Worm (Caenorhabditis elegans) whole organism, mixed stage, embryonic: ENCODE data around the gene B0393.4.

Experiments used
- blmp-1 ChIP-seq: fragments of 150-350 bp; optimal IDR thresholded peaks from 2 replicates; lab custom pipeline; 2014; ENCODE audit warnings: missing biosample characterization, missing genetic modification characterization
- ceh-43 ChIP-seq: fragments of 200-800 bp; sonication (Bioruptor generic); optimal IDR thresholded peaks from 2 replicates; lab custom pipeline; 2018; ENCODE audit warnings: mild to moderate bottlenecking, missing genetic modification characterization, moderate library complexity, missing compliant biosample characterization
- elt-3 ChIP-seq: fragments of 150-350 bp; optimal IDR thresholded peaks from 2 replicates; lab custom pipeline; 2014; ENCODE audit warnings: missing biosample characterization, missing genetic modification characterization
- flh-1 ChIP-seq: fragments of 200-800 bp; sonication (Bioruptor generic); optimal IDR thresholded peaks from 2 replicates; lab custom pipeline; 2018; ENCODE audit warnings: mild to moderate bottlenecking, missing genetic modification characterization, moderate library complexity, missing compliant biosample characterization
- lsy-2 ChIP-seq: fragments of 150-350 bp; optimal IDR thresholded peaks from 2 replicates; lab custom pipeline; 2014; ENCODE audit warnings: missing biosample characterization, missing genetic modification characterization
- nhr-12 ChIP-seq: fragments of 150-350 bp; optimal IDR thresholded peaks from 2 replicates; lab custom pipeline; 2014; ENCODE audit warnings: missing biosample characterization, missing genetic modification characterization
- nhr-2 ChIP-seq: fragments of 150-350 bp; optimal IDR thresholded peaks from 2 replicates; lab custom pipeline; 2014; ENCODE audit warnings: missing biosample characterization, missing genetic modification characterization
- nhr-76 ChIP-seq: sonication (generic microtip); optimal IDR thresholded peaks from 2 replicates; lab custom pipeline; 2017; ENCODE audit warnings: missing biosample characterization, missing genetic modification characterization
- pha-4 ChIP-seq: fragments of 150-350 bp; optimal IDR thresholded peaks from 2 replicates; lab custom pipeline; 2018; ENCODE audit warnings: missing biosample characterization, missing genetic modification reagents, missing genetic modification characterization
- snpc-4 ChIP-seq: fragments of 150-350 bp; optimal IDR thresholded peaks from 2 replicates; lab custom pipeline; 2014; ENCODE audit warnings: missing biosample characterization, missing genetic modification characterization
- unc-39 ChIP-seq: fragments of 150-350 bp; optimal IDR thresholded peaks from 2 replicates; lab custom pipeline; 2014; ENCODE audit warnings: missing biosample characterization, missing genetic modification characterization
- unc-62 ChIP-seq: fragments of 150-350 bp; optimal IDR thresholded peaks from 2 replicates; lab custom pipeline; 2014; ENCODE audit warnings: missing biosample characterization, missing genetic modification reagents, missing genetic modification characterization
- ztf-11 ChIP-seq: fragments of 150-350 bp; optimal IDR thresholded peaks from 2 replicates; lab custom pipeline; 2014; ENCODE audit warnings: missing biosample characterization, missing genetic modification characterization

DNA sequence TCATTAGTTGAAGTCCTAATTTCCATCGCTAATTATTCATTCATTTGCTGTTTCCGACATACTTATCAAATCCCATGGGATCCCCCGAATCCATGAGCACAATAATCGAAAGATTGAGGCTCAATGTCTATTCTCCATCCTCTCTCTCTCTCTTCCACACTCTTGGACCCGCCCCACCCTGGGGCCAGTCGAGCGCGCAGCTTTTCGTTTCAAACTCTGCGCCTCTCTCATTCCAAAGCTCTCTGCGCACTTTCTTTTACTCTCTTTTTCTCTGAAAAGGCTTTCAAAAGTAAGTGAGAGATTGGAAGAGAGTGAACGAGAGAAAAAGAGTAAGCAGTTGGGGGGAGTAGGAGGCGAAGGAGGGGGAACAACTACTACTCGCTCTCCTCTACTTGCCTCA is 41.7 kb downstream of the B0393.4 start, which contains the start of gene acy-1:
- TF ChIP-seq pha-4 (tag; lab: Kevin White, UChicago) (no peak), unc-39 (tag; lab: Kevin White, UChicago) (no peak), flh-1 (GFP tag; lab: Kevin White, UChicago) (no peak), unc-62 (GFP tag; lab: Kevin White, UChicago) (peak; percentile 33), lsy-2 (tag; lab: Kevin White, UChicago) (peak; percentile 22), nhr-76 (no peak), ceh-43 (GFP tag; lab: Kevin White, UChicago) (no peak), nhr-12 (tag; lab: Kevin White, UChicago) (no peak), blmp-1 (peak; percentile 12), ztf-11 (tag; lab: Kevin White, UChicago) (no peak), snpc-4 (tag; lab: Kevin White, UChicago) (no peak), nhr-2 (no peak), elt-3 (no peak)
